Fruit fly (Drosophila melanogaster) S2 (cell line): ENCODE results near the gene Vha16-2.

Experiments used
- CG8478 ChIP-seq: fragments of >200 bp; optimal IDR thresholded peaks from 2 replicates; lab custom pipeline; 2018
- CTCF ChIP-seq, 2 experiments: fragments of >200 bp; optimal IDR thresholded peaks; 2 replicates each; lab custom pipeline; 2018

dm6 chr3L:11432472-11432871, 42.3 kb upstream of the Vha16-2 start:
- no peak for TF ChIP-seq CTCF (optimal IDR thresholded peaks at IDR 0.05; lab: Kevin White, UChicago)
- no peak for TF ChIP-seq CG8478 (lab: Kevin White, UChicago)
